Worm (Caenorhabditis elegans) whole organism, L2 larva: Measurements from ENCODE around the gene Y73B6BL.31.

Source experiments
- C34F6.9 ChIP-seq: fragments of 150-350 bp; optimal IDR thresholded peaks from 2 replicates; lab custom pipeline; 2014; ENCODE audit warnings: missing biosample characterization, missing genetic modification characterization
- F13H6.1 ChIP-seq: sonication (generic microtip); optimal IDR thresholded peaks from 2 replicates; lab custom pipeline; 2016; ENCODE audit warnings: missing genetic modification characterization, missing compliant biosample characterization
- R02D3.7 ChIP-seq: fragments of 150-350 bp; optimal IDR thresholded peaks from 2 replicates; lab custom pipeline; 2014; ENCODE audit warnings: missing biosample characterization, missing genetic modification characterization
- ZK546.5 ChIP-seq: sonication (generic microtip); optimal IDR thresholded peaks from 2 replicates; lab custom pipeline; 2017; ENCODE audit warnings: missing biosample characterization, missing genetic modification characterization
- alr-1 ChIP-seq: fragments of 150-350 bp; optimal IDR thresholded peaks from 2 replicates; lab custom pipeline; 2014; ENCODE audit warnings: missing biosample characterization, missing genetic modification characterization
- aly-2 ChIP-seq: fragments of 150-350 bp; optimal IDR thresholded peaks from 2 replicates; lab custom pipeline; 2014; ENCODE audit warnings: missing biosample characterization, missing genetic modification characterization
- ama-1 ChIP-seq: fragments of 150-350 bp; optimal IDR thresholded peaks from 2 replicates; lab custom pipeline; 2018; ENCODE audit warnings: inconsistent platforms
- blmp-1 ChIP-seq: sonication (generic microtip); optimal IDR thresholded peaks from 2 replicates; lab custom pipeline; 2017; ENCODE audit warnings: missing genetic modification characterization, mild to moderate bottlenecking, missing compliant biosample characterization, antibody characterized with exemption, moderate library complexity; ENCODE audit not compliant: insufficient read depth
- ceh-16 ChIP-seq: fragments of 150-350 bp; optimal IDR thresholded peaks from 2 replicates; lab custom pipeline; 2014; ENCODE audit warnings: missing biosample characterization, missing genetic modification characterization
- ceh-82 ChIP-seq: fragments of 150-350 bp; optimal IDR thresholded peaks from 2 replicates; lab custom pipeline; 2014; ENCODE audit warnings: missing biosample characterization, missing genetic modification characterization
- crh-2 ChIP-seq: sonication (generic microtip); optimal IDR thresholded peaks from 2 replicates; lab custom pipeline; 2017; ENCODE audit warnings: missing biosample characterization, missing genetic modification characterization
- egl-27 ChIP-seq: sonication (generic microtip); optimal IDR thresholded peaks from 3 replicates; lab custom pipeline; 2017; ENCODE audit warnings: missing biosample characterization, missing genetic modification reagents, missing genetic modification characterization
- elt-1 ChIP-seq: fragments of 150-350 bp; optimal IDR thresholded peaks from 2 replicates; lab custom pipeline; 2014; ENCODE audit warnings: missing biosample characterization, missing genetic modification characterization
- elt-3 ChIP-seq: sonication (generic microtip); optimal IDR thresholded peaks from 2 replicates; lab custom pipeline; 2017; ENCODE audit warnings: missing biosample characterization, missing genetic modification characterization
- fos-1 ChIP-seq: fragments of 150-350 bp; optimal IDR thresholded peaks from 2 replicates; lab custom pipeline; 2014; ENCODE audit warnings: missing biosample characterization, missing genetic modification characterization
- lin-11 ChIP-seq: fragments of 150-350 bp; sonication (generic microtip); optimal IDR thresholded peaks from 2 replicates; lab custom pipeline; 2014; ENCODE audit warnings: missing biosample characterization, missing genetic modification characterization, inconsistent platforms, mixed read lengths
- lin-13 ChIP-seq: fragments of 150-350 bp; optimal IDR thresholded peaks from 2 replicates; lab custom pipeline; 2014; ENCODE audit warnings: missing biosample characterization, missing genetic modification reagents, missing genetic modification characterization
- lin-39 ChIP-seq: fragments of 150-350 bp; optimal IDR thresholded peaks from 2 replicates; lab custom pipeline; 2014; ENCODE audit warnings: missing biosample characterization, missing genetic modification reagents, missing genetic modification characterization
- lsy-2 ChIP-seq, 2 experiments: fragments of 150-350 bp in 1 of 2; sonication (generic microtip) in 1 of 2; optimal IDR thresholded peaks; 2 replicates each; lab custom pipeline; 2014 to 2017; ENCODE audit warnings: missing biosample characterization in 2 of 2, missing genetic modification characterization in 2 of 2
- mab-5 ChIP-seq: fragments of 150-350 bp; optimal IDR thresholded peaks from 2 replicates; lab custom pipeline; 2014; ENCODE audit warnings: missing biosample characterization, missing genetic modification characterization
- mbf-1 ChIP-seq: sonication (generic microtip); optimal IDR thresholded peaks from 2 replicates; lab custom pipeline; 2017; ENCODE audit warnings: missing biosample characterization, missing genetic modification characterization
- nhr-10 ChIP-seq: sonication (generic microtip); optimal IDR thresholded peaks from 2 replicates; lab custom pipeline; 2017; ENCODE audit warnings: missing biosample characterization, missing genetic modification characterization
- nhr-12 ChIP-seq: fragments of 150-350 bp; optimal IDR thresholded peaks from 2 replicates; lab custom pipeline; 2014; ENCODE audit warnings: missing biosample characterization, missing genetic modification characterization
- nhr-129 ChIP-seq: fragments of 150-350 bp; optimal IDR thresholded peaks from 2 replicates; lab custom pipeline; 2014; ENCODE audit warnings: missing biosample characterization, missing genetic modification characterization
- nhr-21 ChIP-seq: fragments of 150-350 bp; optimal IDR thresholded peaks from 2 replicates; lab custom pipeline; 2014; ENCODE audit warnings: missing biosample characterization, missing genetic modification characterization
- nhr-25 ChIP-seq: fragments of 150-350 bp; sonication (generic microtip); optimal IDR thresholded peaks from 3 replicates; lab custom pipeline; 2014; ENCODE audit warnings: missing biosample characterization, missing genetic modification characterization
- nhr-6 ChIP-seq: fragments of 150-350 bp; optimal IDR thresholded peaks from 2 replicates; lab custom pipeline; 2014; ENCODE audit warnings: missing biosample characterization, missing genetic modification characterization
- nhr-77 ChIP-seq: fragments of 150-350 bp; optimal IDR thresholded peaks from 2 replicates; lab custom pipeline; 2014; ENCODE audit warnings: missing biosample characterization, missing genetic modification characterization
- sem-4 ChIP-seq: fragments of 150-350 bp; optimal IDR thresholded peaks from 2 replicates; lab custom pipeline; 2014; ENCODE audit warnings: missing biosample characterization, missing genetic modification reagents, missing genetic modification characterization
- skn-1 ChIP-seq: sonication (generic microtip); optimal IDR thresholded peaks from 2 replicates; lab custom pipeline; 2017; ENCODE audit warnings: missing biosample characterization, missing genetic modification characterization
- sma-3 ChIP-seq: sonication (generic microtip); optimal IDR thresholded peaks from 2 replicates; lab custom pipeline; 2016; ENCODE audit warnings: missing genetic modification reagents, missing genetic modification characterization, missing compliant biosample characterization
- sma-9 ChIP-seq, 2 experiments: fragments of 150-350 bp in 1 of 2; sonication (generic microtip) in 1 of 2; optimal IDR thresholded peaks; 2 replicates each; lab custom pipeline; 2014 to 2016; ENCODE audit warnings: missing genetic modification characterization in 2 of 2, mild to moderate bottlenecking in 1 of 2, missing biosample characterization in 1 of 2, missing compliant biosample characterization in 1 of 2, missing genetic modification reagents in 1 of 2, moderate library complexity in 1 of 2
- snpc-4 ChIP-seq: fragments of 150-350 bp; optimal IDR thresholded peaks from 2 replicates; lab custom pipeline; 2014; ENCODE audit warnings: missing biosample characterization, missing genetic modification characterization
- unc-39 ChIP-seq: fragments of 150-350 bp; optimal IDR thresholded peaks from 2 replicates; lab custom pipeline; 2014; ENCODE audit warnings: missing biosample characterization, missing genetic modification characterization
- unc-55 ChIP-seq: fragments of 150-350 bp; sonication (generic microtip); optimal IDR thresholded peaks from 3 replicates; lab custom pipeline; 2014; ENCODE audit warnings: missing biosample characterization, missing genetic modification reagents, missing genetic modification characterization
- zag-1 ChIP-seq: fragments of 150-350 bp; optimal IDR thresholded peaks from 2 replicates; lab custom pipeline; 2014; ENCODE audit warnings: missing biosample characterization, missing genetic modification characterization
- ztf-1 ChIP-seq: fragments of 200-800 bp; sonication (Bioruptor generic); conservative IDR thresholded peaks from 2 replicates; pipeline ENCODE4 v1.3.6; 2022; ENCODE audit warnings: missing genetic modification characterization, missing compliant biosample characterization
- ztf-11 ChIP-seq: sonication (generic microtip); optimal IDR thresholded peaks from 2 replicates; lab custom pipeline; 2017; ENCODE audit warnings: missing biosample characterization, missing genetic modification characterization

Y73B6BL.31 gene

DNA sequence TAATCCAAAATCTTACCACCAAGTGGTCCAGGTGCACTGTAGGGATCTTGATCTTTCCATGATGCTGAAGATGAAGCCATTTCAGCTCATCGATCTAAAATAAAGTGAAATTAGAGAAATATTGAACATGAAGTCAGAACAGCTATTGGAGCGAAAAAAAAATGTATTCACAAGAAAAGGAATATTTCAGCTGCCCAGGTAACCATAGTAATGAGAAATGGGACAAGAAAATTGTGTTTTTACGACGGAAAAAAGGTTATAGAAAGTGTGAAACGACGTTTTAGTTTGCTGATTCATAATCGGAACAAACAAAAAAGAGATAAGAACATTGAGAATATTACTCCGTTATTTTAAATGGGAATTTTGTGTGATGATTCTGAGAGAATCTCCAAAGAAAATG, 31.4 kb downstream of the Y73B6BL.31 start, which contains the start of gene Y73B6BL.27:
Gene Y73B6BL.27 (minus strand): TSS at position 101 of the 400 bp plus-strand sequence.
- no peak for TF ChIP-seq sem-4 (tag; lab: Kevin White, UChicago)
- no peak for TF ChIP-seq mbf-1 (tag; lab: Kevin White, UChicago)
- no peak for TF ChIP-seq sma-3 (GFP tag; lab: Kevin White, UChicago)
- no peak for TF ChIP-seq fos-1 (tag; lab: Kevin White, UChicago)
- no peak for TF ChIP-seq nhr-21 (tag; lab: Kevin White, UChicago)

- TF ChIP-seq F13H6.1 = peak; percentile 16
- peak; percentile 83 for TF ChIP-seq C34F6.9 (tag; lab: Kevin White, UChicago)
- TF ChIP-seq fos-1 (tag; lab: Kevin White, UChicago) = peak; percentile 56
- TF ChIP-seq sma-3 (GFP tag; lab: Kevin White, UChicago) = peak; percentile 16
- TF ChIP-seq nhr-129 (tag; lab: Kevin White, UChicago) = peak; percentile 44
- TF ChIP-seq ztf-11 (tag; lab: Kevin White, UChicago) = no peak
- TF ChIP-seq alr-1 (tag; lab: Kevin White, UChicago) = no peak
- TF ChIP-seq unc-39 (tag; lab: Kevin White, UChicago) = no peak
- no peak for TF ChIP-seq blmp-1 (tag; lab: Kevin White, UChicago)
- no peak for TF ChIP-seq elt-3 (tag; lab: Kevin White, UChicago)
- peak; percentile 38 for TF ChIP-seq zag-1 (tag; lab: Kevin White, UChicago)
- TF ChIP-seq lin-11 (tag; lab: Kevin White, UChicago) = no peak
- TF ChIP-seq nhr-6 (tag; lab: Kevin White, UChicago) = no peak
- TF ChIP-seq aly-2 (tag; lab: Kevin White, UChicago) = no peak
- TF ChIP-seq lin-39 = no peak
- TF ChIP-seq crh-2 (tag; lab: Kevin White, UChicago) = peak; percentile 54
- TF ChIP-seq unc-55 (GFP tag; lab: Kevin White, UChicago) = peak; percentile 89
- peak; percentile 55 for TF ChIP-seq sma-9 (GFP tag; optimal IDR thresholded peaks at IDR 0.05; lab: Kevin White, UChicago)
- TF ChIP-seq sma-9 (tag; optimal IDR thresholded peaks at IDR 0.05; lab: Kevin White, UChicago) = no peak
- TF ChIP-seq nhr-77 = no peak
- TF ChIP-seq lin-13 (GFP tag; lab: Kevin White, UChicago) = no peak
- no peak for TF ChIP-seq snpc-4 (tag; lab: Kevin White, UChicago)
- TF ChIP-seq nhr-21 (tag; lab: Kevin White, UChicago) = peak; percentile 30
- peak; percentile 76 for TF ChIP-seq mab-5 (tag; lab: Kevin White, UChicago)
- peak in 1 of 2 experiments; percentile 71 for TF ChIP-seq lsy-2 (tag; optimal IDR thresholded peaks at IDR 0.05; lab: Kevin White, UChicago)
- TF ChIP-seq egl-27 (tag; lab: Kevin White, UChicago) = peak; percentile 37
- TF ChIP-seq sem-4 (tag; lab: Kevin White, UChicago) = no peak
- no peak for TF ChIP-seq ceh-82 (tag; lab: Kevin White, UChicago)
- TF ChIP-seq nhr-12 (tag; lab: Kevin White, UChicago) = no peak
These were observed 33.0 kb downstream of the Y73B6BL.31 start for ce11 chrIV:6474751-6475150.

- TF ChIP-seq nhr-21 (tag; lab: Kevin White, UChicago) (no peak), nhr-6 (tag; lab: Kevin White, UChicago) (no peak), nhr-25 (tag; lab: Kevin White, UChicago) (no peak), blmp-1 (tag; lab: Kevin White, UChicago) (no peak), elt-1 (tag; lab: Kevin White, UChicago) (no peak), fos-1 (tag; lab: Kevin White, UChicago) (no peak), sma-3 (GFP tag; lab: Kevin White, UChicago) (no peak), nhr-10 (tag; lab: Kevin White, UChicago) (no peak), egl-27 (tag; lab: Kevin White, UChicago) (no peak), ZK546.5 (no peak), mbf-1 (tag; lab: Kevin White, UChicago) (no peak), ceh-16 (tag; lab: Kevin White, UChicago) (no peak), ama-1 (lab: Kevin White, UChicago) (no peak), lin-11 (tag; lab: Kevin White, UChicago) (no peak), ztf-1 (GFP tag; lab: Robert Waterston, UW) (no peak), skn-1 (tag; lab: Kevin White, UChicago) (no peak), R02D3.7 (no peak), nhr-12 (tag; lab: Kevin White, UChicago) (no peak), elt-3 (tag; lab: Kevin White, UChicago) (no peak), sem-4 (tag; lab: Kevin White, UChicago) (no peak)
These were observed 38.5 kb downstream of the Y73B6BL.31 start, which contains the start of gene tyr-6 for ce11 chrIV:6480221-6480620. Gene tyr-6 (plus strand): TSS chrIV:6480521.
